Worm (Caenorhabditis elegans): ENCODE data around the gene cmtr-1.

Gene cmtr-1

ce11 chrII:15010366-15011235 is 15.3 kb upstream of the cmtr-1 start, which contains the start of the genes Y53F4B.9 and Y53F4B.11:
TSS of gene Y53F4B.9 (minus strand) at chrII:15010416.
TSS of gene Y53F4B.11 (plus strand) at chrII:15010748.
- no peak for TF ChIP-seq flt-1 (GFP tag; IDR thresholded peaks at IDR 0.05)
- TF ChIP-seq scrt-1 (GFP tag; IDR thresholded peaks at IDR 0.05): no peak
- peak; percentile 44; the same call in 1 of the 2 replicates for TF ChIP-seq tbx-37 (GFP tag; conservative IDR thresholded peaks at IDR 0.05)
- TF ChIP-seq sea-1 (GFP tag; conservative IDR thresholded peaks at IDR 0.05): peak; percentile 19; the same call in 1 of the 2 replicates
- TF ChIP-seq ceh-13 (GFP tag; optimal IDR thresholded peaks at IDR 0.05): no peak
- TF ChIP-seq hmbx-1 (tag; optimal IDR thresholded peaks at IDR 0.05): no peak
- no peak for TF ChIP-seq pes-1 (GFP tag; IDR thresholded peaks at IDR 0.05)
- TF ChIP-seq hmg-4 (GFP tag; optimal IDR thresholded peaks at IDR 0.05): no peak
- no peak for TF ChIP-seq B0310.2 (tag; optimal IDR thresholded peaks at IDR 0.05)
- TF ChIP-seq F13C5.2 (tag; optimal IDR thresholded peaks at IDR 0.05): peak; percentile 35

- no peak for TF ChIP-seq scrt-1 (GFP tag; IDR thresholded peaks at IDR 0.05)
- no peak for TF ChIP-seq hmbx-1 (tag; optimal IDR thresholded peaks at IDR 0.05)
- TF ChIP-seq hnd-1 (tag; optimal IDR thresholded peaks at IDR 0.05): no peak
- TF ChIP-seq ets-7 (tag; optimal IDR thresholded peaks at IDR 0.05): no peak
Measured at ce11 chrII:15014380-15014779, 11.5 kb upstream of the cmtr-1 start, which contains the start of gene Y53F4B.51. TSS of gene Y53F4B.51 (minus strand) at chrII:15014442.

ce11 chrII:15015669-15016068 is 10.2 kb upstream of the cmtr-1 start:
- no peak for TF ChIP-seq ama-1 (optimal IDR thresholded peaks at IDR 0.05)
- no peak for TF ChIP-seq pes-1 (GFP tag; IDR thresholded peaks at IDR 0.05)
- no peak for TF ChIP-seq F13C5.2 (tag; optimal IDR thresholded peaks at IDR 0.05)
- TF ChIP-seq sea-1 (GFP tag; conservative IDR thresholded peaks at IDR 0.05): no peak
- TF ChIP-seq hnd-1 (tag; optimal IDR thresholded peaks at IDR 0.05): no peak

ce11 chrII:15018923-15019322 is 7.0 kb upstream of the cmtr-1 start, which contains the start of gene Y53F4B.12:
TSS of gene Y53F4B.12 (plus strand) at chrII:15019223.
- TF ChIP-seq hmbx-1 (tag; optimal IDR thresholded peaks at IDR 0.05) (no peak), flt-1 (GFP tag; IDR thresholded peaks at IDR 0.05) (no peak), tra-4 (tag; optimal IDR thresholded peaks at IDR 0.05) (no peak), tbx-37 (GFP tag; conservative IDR thresholded peaks at IDR 0.05) (no peak), ets-7 (tag; optimal IDR thresholded peaks at IDR 0.05) (no peak), sea-1 (GFP tag; conservative IDR thresholded peaks at IDR 0.05) (no peak), hmg-4 (GFP tag; optimal IDR thresholded peaks at IDR 0.05) (no peak), ceh-13 (GFP tag; optimal IDR thresholded peaks at IDR 0.05) (no peak), aly-1 (tag; optimal IDR thresholded peaks at IDR 0.05) (no peak), B0310.2 (tag; optimal IDR thresholded peaks at IDR 0.05) (no peak), scrt-1 (GFP tag; IDR thresholded peaks at IDR 0.05) (no peak), hnd-1 (tag; optimal IDR thresholded peaks at IDR 0.05) (no peak), ceh-36 (tag; optimal IDR thresholded peaks at IDR 0.05) (no peak), ama-1 (optimal IDR thresholded peaks at IDR 0.05) (no peak), F13C5.2 (tag; optimal IDR thresholded peaks at IDR 0.05) (no peak), pes-1 (GFP tag; IDR thresholded peaks at IDR 0.05) (no peak), tbx-11 (GFP tag; IDR thresholded peaks at IDR 0.05) (no peak)

ce11 chrII:15025100-15025499 is 814 bp upstream of the cmtr-1 start:
- TF ChIP-seq B0310.2 (tag; optimal IDR thresholded peaks at IDR 0.05) (no peak), pes-1 (GFP tag; IDR thresholded peaks at IDR 0.05) (no peak), sea-1 (GFP tag; conservative IDR thresholded peaks at IDR 0.05) (no peak), hmbx-1 (tag; optimal IDR thresholded peaks at IDR 0.05) (no peak), hmg-4 (GFP tag; optimal IDR thresholded peaks at IDR 0.05) (no peak), tbx-11 (GFP tag; IDR thresholded peaks at IDR 0.05) (no peak), ceh-36 (tag; optimal IDR thresholded peaks at IDR 0.05) (no peak), aly-1 (tag; optimal IDR thresholded peaks at IDR 0.05) (no peak), hnd-1 (tag; optimal IDR thresholded peaks at IDR 0.05) (no peak), ama-1 (optimal IDR thresholded peaks at IDR 0.05) (no peak), ets-7 (tag; optimal IDR thresholded peaks at IDR 0.05) (no peak), flt-1 (GFP tag; IDR thresholded peaks at IDR 0.05) (no peak), ceh-13 (GFP tag; optimal IDR thresholded peaks at IDR 0.05) (no peak), tra-4 (tag; optimal IDR thresholded peaks at IDR 0.05) (no peak), tbx-37 (GFP tag; conservative IDR thresholded peaks at IDR 0.05) (no peak), scrt-1 (GFP tag; IDR thresholded peaks at IDR 0.05) (no peak), F13C5.2 (tag; optimal IDR thresholded peaks at IDR 0.05) (no peak)

ce11 chrII:15026389-15026788 is 475 bp downstream of the cmtr-1 start:
- TF ChIP-seq F13C5.2 (tag; optimal IDR thresholded peaks at IDR 0.05) (no peak), scrt-1 (GFP tag; IDR thresholded peaks at IDR 0.05) (no peak), aly-1 (tag; optimal IDR thresholded peaks at IDR 0.05) (no peak), tra-4 (tag; optimal IDR thresholded peaks at IDR 0.05) (no peak), pes-1 (GFP tag; IDR thresholded peaks at IDR 0.05) (no peak), tbx-37 (GFP tag; conservative IDR thresholded peaks at IDR 0.05) (no peak), ceh-13 (GFP tag; optimal IDR thresholded peaks at IDR 0.05) (no peak), hnd-1 (tag; optimal IDR thresholded peaks at IDR 0.05) (no peak), ets-7 (tag; optimal IDR thresholded peaks at IDR 0.05) (no peak), sea-1 (GFP tag; conservative IDR thresholded peaks at IDR 0.05) (no peak)

ce11 chrII:15037782-15038181 is 11.9 kb downstream of the cmtr-1 start, which contains the start of gene Y53F4B.14:
TSS of gene Y53F4B.14 (plus strand) at chrII:15037991.
- TF ChIP-seq scrt-1 (GFP tag; IDR thresholded peaks at IDR 0.05) (no peak), ama-1 (optimal IDR thresholded peaks at IDR 0.05) (no peak), flt-1 (GFP tag; IDR thresholded peaks at IDR 0.05) (no peak), sea-1 (GFP tag; conservative IDR thresholded peaks at IDR 0.05) (no peak), hnd-1 (tag; optimal IDR thresholded peaks at IDR 0.05) (no peak), pes-1 (GFP tag; IDR thresholded peaks at IDR 0.05) (no peak), hmbx-1 (tag; optimal IDR thresholded peaks at IDR 0.05) (no peak)

Data from whole organism, early embryonic.